Worm (Caenorhabditis elegans) whole organism, L4 larva: ENCODE measurements around the gene rpl-20.

Source experiments
- F49E8.2 ChIP-seq: sonication (generic microtip); optimal IDR thresholded peaks from 2 replicates; lab custom pipeline; 2016; ENCODE audit warnings: missing compliant biosample characterization, mild to moderate bottlenecking, missing genetic modification characterization, borderline replicate concordance
- R02D3.7 ChIP-seq: fragments of 150-350 bp; sonication (generic microtip); optimal IDR thresholded peaks from 3 replicates; lab custom pipeline; 2014; ENCODE audit warnings: missing biosample characterization, missing genetic modification characterization
- ZK546.5 ChIP-seq, 2 experiments: sonication (generic microtip); optimal IDR thresholded peaks; 2 replicates each; lab custom pipeline; 2017; ENCODE audit warnings: missing biosample characterization in 2 of 2, missing genetic modification characterization in 2 of 2
- ama-1 ChIP-seq: fragments of 150-350 bp; optimal IDR thresholded peaks from 2 replicates; lab custom pipeline; 2014; ENCODE audit warnings: inconsistent platforms, mixed read lengths
- arid-1 ChIP-seq: fragments of 200-800 bp; sonication (Bioruptor generic); conservative IDR thresholded peaks from 2 replicates; pipeline ENCODE4 v1.3.6; 2022; ENCODE audit warnings: missing genetic modification reagents, missing genetic modification characterization, missing compliant biosample characterization
- ceh-28 ChIP-seq: fragments of 150-350 bp; optimal IDR thresholded peaks from 2 replicates; lab custom pipeline; 2014; ENCODE audit warnings: missing biosample characterization, missing genetic modification reagents, missing genetic modification characterization
- ceh-44 ChIP-seq: fragments of 200-800 bp; sonication (Bioruptor generic); IDR thresholded peaks from 2 replicates; pipeline ENCODE4 v1.3.6; 2022; ENCODE audit warnings: missing genetic modification reagents, missing genetic modification characterization, missing compliant biosample characterization
- cey-2 ChIP-seq: sonication (generic microtip); optimal IDR thresholded peaks from 3 replicates; lab custom pipeline; 2017; ENCODE audit warnings: missing genetic modification characterization, mild to moderate bottlenecking, missing compliant biosample characterization, antibody characterized with exemption, borderline replicate concordance; ENCODE audit not compliant: insufficient read depth
- duxl-1 ChIP-seq: sonication (generic microtip); optimal IDR thresholded peaks from 2 replicates; lab custom pipeline; 2016; ENCODE audit warnings: mild to moderate bottlenecking, missing genetic modification characterization, moderate library complexity, missing compliant biosample characterization; ENCODE audit not compliant: poor library complexity
- egl-27 ChIP-seq: sonication (generic microtip); optimal IDR thresholded peaks from 3 replicates; lab custom pipeline; 2017; ENCODE audit warnings: missing biosample characterization, missing genetic modification reagents, missing genetic modification characterization
- lin-29 ChIP-seq: fragments of 200-800 bp; sonication (Bioruptor generic); IDR thresholded peaks from 2 replicates; pipeline ENCODE4 v1.3.6; 2022; ENCODE audit warnings: missing genetic modification reagents, missing genetic modification characterization, missing compliant biosample characterization
- lin-38 ChIP-seq: fragments of 200-800 bp; sonication (Bioruptor generic); IDR thresholded peaks from 2 replicates; pipeline ENCODE4 v1.3.6; 2022; ENCODE audit warnings: missing genetic modification reagents, missing genetic modification characterization, missing compliant biosample characterization
- lin-39 ChIP-seq: fragments of 150-350 bp; optimal IDR thresholded peaks from 2 replicates; lab custom pipeline; 2014; ENCODE audit warnings: missing biosample characterization, missing genetic modification reagents, missing genetic modification characterization
- lir-3 ChIP-seq: sonication (generic microtip); optimal IDR thresholded peaks from 2 replicates; lab custom pipeline; 2016; ENCODE audit warnings: mild to moderate bottlenecking, missing genetic modification characterization, missing compliant biosample characterization
- lsy-2 ChIP-seq, 2 experiments: fragments of 150-350 bp in 1 of 2; sonication (generic microtip) in 1 of 2; optimal IDR thresholded peaks; 2 replicates each; lab custom pipeline; 2014 to 2017; ENCODE audit warnings: missing biosample characterization in 2 of 2, missing genetic modification characterization in 2 of 2
- nhr-11 ChIP-seq: fragments of 150-350 bp; optimal IDR thresholded peaks from 2 replicates; lab custom pipeline; 2014; ENCODE audit warnings: missing biosample characterization, missing genetic modification characterization
- nhr-41 ChIP-seq: fragments of 200-800 bp; sonication (Bioruptor generic); IDR thresholded peaks from 2 replicates; pipeline ENCODE4 v1.3.6; 2022; ENCODE audit warnings: missing genetic modification reagents, missing genetic modification characterization, missing compliant biosample characterization
- nhr-76 ChIP-seq: fragments of 150-350 bp; optimal IDR thresholded peaks from 2 replicates; lab custom pipeline; 2014; ENCODE audit warnings: missing biosample characterization, missing genetic modification characterization
- pqm-1 ChIP-seq: sonication (generic microtip); optimal IDR thresholded peaks from 2 replicates; lab custom pipeline; 2017; ENCODE audit warnings: missing biosample characterization, missing genetic modification characterization
- unc-130 ChIP-seq: sonication (generic microtip); optimal IDR thresholded peaks from 2 replicates; lab custom pipeline; 2016; ENCODE audit warnings: missing genetic modification reagents, missing genetic modification characterization, missing compliant biosample characterization
- ztf-7 ChIP-seq: fragments of 150-350 bp; optimal IDR thresholded peaks from 2 replicates; lab custom pipeline; 2014; ENCODE audit warnings: missing biosample characterization, missing genetic modification characterization

The rpl-20 gene

ce11 chrIV:4705182-4705581 is 44.4 kb downstream of the rpl-20 start (continued):
- peak; percentile 24 for TF ChIP-seq ama-1 (lab: Kevin White, UChicago)
- peak; percentile 35 for TF ChIP-seq pqm-1 (tag; lab: Kevin White, UChicago)
- TF ChIP-seq R02D3.7 = no peak

ce11 chrIV:4703911-4704310 is 45.7 kb downstream of the rpl-20 start, which contains the start of gene ogdh-1:
TSS of gene ogdh-1 (minus strand) at chrIV:4704011.
- TF ChIP-seq pqm-1 (tag; lab: Kevin White, UChicago) (no peak), nhr-76 (tag; lab: Kevin White, UChicago) (no peak), ztf-7 (no peak), cey-2 (no peak), lsy-2 (tag; optimal IDR thresholded peaks at IDR 0.05; lab: Kevin White, UChicago) (no peak), lin-39 (no peak), lin-29 (GFP tag; lab: Robert Waterston, UW) (no peak), ceh-28 (tag; lab: Kevin White, UChicago) (no peak), lin-38 (GFP tag; lab: Robert Waterston, UW) (no peak), nhr-41 (GFP tag; lab: Robert Waterston, UW) (no peak), ceh-44 (GFP tag; lab: Robert Waterston, UW) (no peak), lir-3 (tag; lab: Kevin White, UChicago) (no peak), F49E8.2 (tag; lab: Kevin White, UChicago) (no peak), arid-1 (GFP tag; lab: Robert Waterston, UW) (no peak), ZK546.5 (tag; optimal IDR thresholded peaks at IDR 0.05; lab: Kevin White, UChicago) (no peak), unc-130 (GFP tag; lab: Kevin White, UChicago) (no peak), egl-27 (tag; lab: Kevin White, UChicago) (no peak), duxl-1 (tag; lab: Kevin White, UChicago) (no peak), nhr-11 (tag; lab: Kevin White, UChicago) (no peak)
